Worm (Caenorhabditis elegans) whole organism, midembryonic: ENCODE data around the gene F52B11.2.

Experiments
- ref-1 ChIP-seq: fragments of 200-800 bp; sonication (Bioruptor generic); conservative IDR thresholded peaks from 2 replicates; pipeline ENCODE4 v1.3.6; 2022; ENCODE audit warnings: missing genetic modification reagents, missing genetic modification characterization, missing compliant biosample characterization
- ztf-29 ChIP-seq: fragments of 200-800 bp; sonication (Bioruptor generic); IDR thresholded peaks from 2 replicates; pipeline ENCODE4 v1.3.6; 2022; ENCODE audit warnings: missing genetic modification reagents, missing genetic modification characterization, missing compliant biosample characterization

- TF ChIP-seq ztf-29 (GFP tag; lab: Robert Waterston, UW) (no peak), ref-1 (GFP tag; lab: Robert Waterston, UW) (no peak)
These were observed 13.6 kb upstream of the F52B11.2 start, which contains the start of gene lst-4 for ce11 chrIV:14069760-14070159.
